Fruit fly (Drosophila melanogaster) whole organism, prepupa: Measurements from ENCODE around the gene Ir100a.

Experiments used
- CG10669 ChIP-seq: fragments of 200-800 bp; sonication (Bioruptor generic); optimal IDR thresholded peaks from 3 replicates; lab custom pipeline; 2018; ENCODE audit warnings: missing biosample characterization, mild to moderate bottlenecking, missing genetic modification characterization, moderate library complexity
- CG11294 ChIP-seq: fragments of 200-800 bp; sonication (Bioruptor generic); IDR thresholded peaks from 2 replicates; pipeline ENCODE4 v1.3.6; 2022; ENCODE audit warnings: missing biosample characterization, missing genetic modification characterization
- CG16779 ChIP-seq: fragments of 200-800 bp; sonication (Bioruptor generic); optimal IDR thresholded peaks from 3 replicates; lab custom pipeline; 2017; ENCODE audit warnings: missing biosample characterization, mild to moderate bottlenecking, missing genetic modification characterization
- CG4318 ChIP-seq: fragments of 200-800 bp; sonication (Bioruptor generic); optimal IDR thresholded peaks from 3 replicates; lab custom pipeline; 2017; ENCODE audit warnings: missing biosample characterization, mild to moderate bottlenecking, missing genetic modification characterization
- CG6792 ChIP-seq: fragments of 200-800 bp; sonication (Bioruptor generic); optimal IDR thresholded peaks from 3 replicates; lab custom pipeline; 2016; ENCODE audit warnings: missing biosample characterization, missing genetic modification characterization
- CG6808 ChIP-seq: fragments of 200-800 bp; sonication (Bioruptor generic); optimal IDR thresholded peaks from 3 replicates; lab custom pipeline; 2017; ENCODE audit warnings: missing biosample characterization, missing genetic modification characterization, mild to moderate bottlenecking, moderate library complexity, missing genetic modification reagents
- CG8119 ChIP-seq: fragments of 200-800 bp; sonication (Bioruptor generic); IDR thresholded peaks from 3 replicates; pipeline ENCODE4 v1.3.6; 2022; ENCODE audit warnings: missing biosample characterization, missing genetic modification characterization
- Gug ChIP-seq: fragments of 200-800 bp; sonication (Bioruptor generic); IDR thresholded peaks from 2 replicates; pipeline ENCODE4 v1.3.6; 2022; ENCODE audit warnings: missing biosample characterization, missing genetic modification characterization
- Lpt ChIP-seq: fragments of 200-800 bp; sonication (Bioruptor generic); optimal IDR thresholded peaks from 3 replicates; lab custom pipeline; 2016; ENCODE audit warnings: missing biosample characterization, missing genetic modification characterization
- Met ChIP-seq: fragments of 200-800 bp; sonication (Bioruptor generic); optimal IDR thresholded peaks from 3 replicates; lab custom pipeline; 2016; ENCODE audit warnings: missing biosample characterization, missing genetic modification characterization
- fd59A ChIP-seq: fragments of 200-800 bp; sonication (Bioruptor generic); optimal IDR thresholded peaks from 2 replicates; lab custom pipeline; 2017; ENCODE audit warnings: missing biosample characterization, mild to moderate bottlenecking, missing genetic modification characterization, missing genetic modification reagents
- net ChIP-seq: fragments of 200-800 bp; sonication (Bioruptor generic); optimal IDR thresholded peaks from 3 replicates; lab custom pipeline; 2016; ENCODE audit warnings: missing biosample characterization, missing genetic modification characterization
- spab ChIP-seq: fragments of 200-800 bp; sonication (Bioruptor generic); optimal IDR thresholded peaks from 2 replicates; lab custom pipeline; 2017; ENCODE audit warnings: missing biosample characterization, mild to moderate bottlenecking, missing genetic modification characterization, missing genetic modification reagents

dm6 chr3R:31776583-31777362 lies 24.0 kb upstream of the Ir100a start, which contains the start of the genes CG2126 and faf:
- TF ChIP-seq CG6808 (GFP tag; lab: Kevin White, UChicago) (no peak), CG16779 (tag; lab: Kevin White, UChicago) (no peak), CG4318 (GFP tag; lab: Kevin White, UChicago) (no peak), spab (GFP tag; lab: Kevin White, UChicago) (no peak), Lpt (GFP tag; lab: Kevin White, UChicago) (peak; percentile 42), Gug (peak; percentile 63), CG6792 (peak; percentile 53), CG10669 (GFP tag; lab: Kevin White, UChicago) (no peak), CG8119 (peak; percentile 72; the same call in 1 of the 3 replicates), CG11294 (GFP tag; lab: Robert Waterston, UW) (peak; percentile 34; the same call in 1 of the 2 replicates), fd59A (GFP tag; lab: Kevin White, UChicago) (no peak), net (peak; percentile 64), Met (GFP tag; lab: Kevin White, UChicago) (no peak)
